Fruit fly (Drosophila melanogaster): Measurements from ENCODE around the gene BBIP1.

BBIP1 gene

dm6 chr3R:9404104-9404512 is at the start of gene BBIP1, which contains the start of the genes CG9356 and CG8135:
Gene BBIP1 (plus strand): TSS chr3R:9404385.
Gene CG9356 (minus strand): TSS chr3R:9404269.
Gene CG8135 (plus strand): TSS chr3R:9404385.
- TF ChIP-seq CG8478 (optimal IDR thresholded peaks at IDR 0.05) (no peak), pan (optimal IDR thresholded peaks at IDR 0.05) (no peak), Dll (optimal IDR thresholded peaks at IDR 0.05) (no peak), psq (optimal IDR thresholded peaks at IDR 0.05) (no peak), usp (GFP tag; optimal IDR thresholded peaks at IDR 0.05) (no peak)

dm6 chr3R:9355195-9355594 is 49.0 kb upstream of the BBIP1 start, which contains the start of gene CG43675:
Gene CG43675 (plus strand): TSS chr3R:9355495.
- TF ChIP-seq psq (optimal IDR thresholded peaks at IDR 0.05) (no peak), CG8478 (optimal IDR thresholded peaks at IDR 0.05) (no peak), EcR (GFP tag; optimal IDR thresholded peaks at IDR 0.05) (no peak), Dll (optimal IDR thresholded peaks at IDR 0.05) (no peak), pan (optimal IDR thresholded peaks at IDR 0.05) (no peak), usp (GFP tag; optimal IDR thresholded peaks at IDR 0.05) (no peak)

dm6 chr3R:9359393-9359792 is 44.8 kb upstream of the BBIP1 start:
- no peak for TF ChIP-seq Dll (optimal IDR thresholded peaks at IDR 0.05)
- no peak for TF ChIP-seq usp (GFP tag; optimal IDR thresholded peaks at IDR 0.05)
- TF ChIP-seq CG8478 (optimal IDR thresholded peaks at IDR 0.05), result no peak
- TF ChIP-seq EcR (GFP tag; optimal IDR thresholded peaks at IDR 0.05), result no peak
- TF ChIP-seq psq (optimal IDR thresholded peaks at IDR 0.05), result no peak
- TF ChIP-seq pan (optimal IDR thresholded peaks at IDR 0.05), result no peak

DNA sequence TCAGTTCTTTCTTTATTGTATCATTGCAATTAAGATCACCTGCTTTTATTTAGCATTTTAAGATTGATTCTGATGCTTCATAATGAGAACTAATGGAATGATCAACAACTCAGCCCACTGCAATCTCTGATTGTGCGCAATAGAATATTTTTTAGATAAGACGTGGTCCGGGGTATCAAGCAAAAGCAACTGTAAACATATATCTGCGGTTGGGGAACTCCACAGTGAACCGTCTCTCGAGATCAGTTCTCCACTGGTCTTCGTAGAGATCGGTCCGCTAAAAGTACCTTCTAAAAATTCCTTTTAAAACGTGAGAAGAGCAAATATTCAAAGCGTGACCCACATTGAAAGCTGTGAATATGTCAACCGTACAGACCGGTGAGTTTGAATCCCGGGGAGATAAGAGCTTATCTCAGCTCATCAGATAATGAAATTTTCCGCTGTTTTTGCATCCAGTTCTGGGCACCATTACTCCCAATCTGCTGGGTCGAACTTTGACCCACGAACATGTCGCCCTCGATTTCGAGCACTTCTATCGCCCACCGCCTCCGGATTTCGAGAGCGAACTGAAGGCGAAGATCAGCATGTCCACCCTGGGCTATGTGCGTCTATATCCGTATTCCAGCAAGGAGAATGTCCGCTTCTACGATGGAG is 41.0 kb upstream of the BBIP1 start, which contains the start of gene CG18473:
Gene CG18473, plus strand, starts transcription at position 240 of the 654 bp plus-strand sequence.
- TF ChIP-seq EcR (GFP tag; optimal IDR thresholded peaks at IDR 0.05), result no peak

dm6 chr3R:9365121-9365520 is 39.1 kb upstream of the BBIP1 start, which contains the start of gene Srr:
Gene Srr (plus strand): TSS chr3R:9365398.
- no peak for TF ChIP-seq EcR (GFP tag; optimal IDR thresholded peaks at IDR 0.05)
- TF ChIP-seq usp (GFP tag; optimal IDR thresholded peaks at IDR 0.05), result no peak
- no peak for TF ChIP-seq psq (optimal IDR thresholded peaks at IDR 0.05)
- TF ChIP-seq Dll (optimal IDR thresholded peaks at IDR 0.05), result no peak
- TF ChIP-seq pan (optimal IDR thresholded peaks at IDR 0.05), result no peak
- TF ChIP-seq CG8478 (optimal IDR thresholded peaks at IDR 0.05), result no peak

DNA sequence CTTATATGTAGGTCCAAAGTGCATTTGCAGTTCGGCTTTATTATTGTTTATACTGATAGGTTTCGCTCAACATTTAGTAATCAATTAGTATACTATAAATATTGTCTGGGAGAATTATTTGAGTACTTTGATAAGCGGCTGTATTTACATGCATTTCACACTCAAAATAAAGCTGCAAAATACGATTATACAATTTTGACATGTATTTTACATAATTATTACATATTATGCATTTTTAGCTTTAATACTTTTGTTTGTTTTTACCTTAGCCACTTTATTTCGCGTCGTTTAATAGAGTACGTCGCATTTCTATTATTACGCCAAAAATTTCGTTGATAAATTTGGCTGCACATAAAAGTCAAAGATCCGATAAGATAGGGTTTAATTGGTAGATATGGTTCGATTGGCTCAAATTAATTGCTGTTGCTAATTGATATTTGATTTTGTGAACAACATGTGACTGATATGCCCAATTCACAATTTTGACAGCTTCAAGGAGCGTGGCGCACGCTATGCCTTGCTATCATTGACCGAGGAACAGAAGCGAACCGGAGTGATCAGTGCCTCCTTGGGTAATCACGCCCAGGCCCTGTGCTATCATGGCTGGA is 38.2 kb upstream of the BBIP1 start:
- TF ChIP-seq psq (optimal IDR thresholded peaks at IDR 0.05) (no peak), pan (optimal IDR thresholded peaks at IDR 0.05) (no peak), EcR (GFP tag; optimal IDR thresholded peaks at IDR 0.05) (no peak), usp (GFP tag; optimal IDR thresholded peaks at IDR 0.05) (no peak), Dll (optimal IDR thresholded peaks at IDR 0.05) (no peak), CG8478 (optimal IDR thresholded peaks at IDR 0.05) (no peak)

DNA sequence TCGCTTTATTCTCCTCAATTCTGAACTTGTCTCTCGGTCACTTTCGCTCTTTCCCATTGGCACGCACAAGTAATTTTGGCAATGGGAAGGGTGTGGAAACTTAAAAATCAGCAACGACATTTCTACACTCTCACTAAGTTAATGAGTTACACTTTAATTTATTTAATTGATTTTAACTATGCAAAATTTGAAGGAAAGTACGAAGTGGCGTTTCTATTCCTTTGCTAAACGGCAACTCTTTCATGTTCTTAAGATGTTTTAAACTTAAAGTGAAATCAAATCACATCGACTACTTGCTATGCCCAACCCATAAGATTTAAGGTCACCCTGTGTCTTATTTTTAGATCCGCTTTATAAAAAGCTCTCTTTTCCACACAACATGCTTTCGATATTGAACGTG is 33.8 kb upstream of the BBIP1 start:
- TF ChIP-seq Dll (optimal IDR thresholded peaks at IDR 0.05) (no peak), usp (GFP tag; optimal IDR thresholded peaks at IDR 0.05) (no peak), CG8478 (optimal IDR thresholded peaks at IDR 0.05) (no peak), psq (optimal IDR thresholded peaks at IDR 0.05) (no peak), pan (optimal IDR thresholded peaks at IDR 0.05) (no peak), EcR (GFP tag; optimal IDR thresholded peaks at IDR 0.05) (no peak)

DNA sequence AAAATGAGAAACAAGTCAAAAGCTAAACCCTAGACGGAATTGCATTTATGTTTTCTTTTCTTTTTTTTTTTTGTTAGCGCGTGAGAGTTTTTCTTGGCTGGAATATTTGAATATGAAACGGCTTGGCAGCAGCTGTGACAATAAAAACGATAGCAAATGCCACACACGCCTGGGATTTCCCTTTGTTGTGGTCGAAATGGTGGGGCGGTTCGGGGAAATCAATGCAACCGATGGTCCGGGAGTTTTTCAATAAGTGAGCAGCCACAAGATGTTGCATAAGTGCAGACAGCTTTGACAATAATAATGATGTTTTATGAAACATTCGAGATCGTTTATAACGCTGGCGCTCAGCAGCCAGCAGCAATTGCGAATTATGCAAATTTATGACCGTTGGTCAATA is 27.4 kb upstream of the BBIP1 start:
- TF ChIP-seq psq (optimal IDR thresholded peaks at IDR 0.05), result no peak
- TF ChIP-seq EcR (GFP tag; optimal IDR thresholded peaks at IDR 0.05), result peak in 1 of 2 experiments; percentile 3
- TF ChIP-seq pan (optimal IDR thresholded peaks at IDR 0.05), result no peak
- TF ChIP-seq CG8478 (optimal IDR thresholded peaks at IDR 0.05), result no peak

- TF ChIP-seq psq (optimal IDR thresholded peaks at IDR 0.05) (no peak), CG8478 (optimal IDR thresholded peaks at IDR 0.05) (no peak), Dll (optimal IDR thresholded peaks at IDR 0.05) (peak; percentile 61), pan (optimal IDR thresholded peaks at IDR 0.05) (peak; percentile 64), usp (GFP tag; optimal IDR thresholded peaks at IDR 0.05) (no peak), EcR (GFP tag; optimal IDR thresholded peaks at IDR 0.05) (no peak)
Measured at dm6 chr3R:9378644-9379411, 25.4 kb upstream of the BBIP1 start.

- no peak for TF ChIP-seq CG8478 (optimal IDR thresholded peaks at IDR 0.05)
- TF ChIP-seq pan (optimal IDR thresholded peaks at IDR 0.05), result no peak
- TF ChIP-seq psq (optimal IDR thresholded peaks at IDR 0.05), result no peak
- TF ChIP-seq usp (GFP tag; optimal IDR thresholded peaks at IDR 0.05), result no peak
- TF ChIP-seq Dll (optimal IDR thresholded peaks at IDR 0.05), result no peak
Measured at dm6 chr3R:9380970-9381369, 23.2 kb upstream of the BBIP1 start.

DNA sequence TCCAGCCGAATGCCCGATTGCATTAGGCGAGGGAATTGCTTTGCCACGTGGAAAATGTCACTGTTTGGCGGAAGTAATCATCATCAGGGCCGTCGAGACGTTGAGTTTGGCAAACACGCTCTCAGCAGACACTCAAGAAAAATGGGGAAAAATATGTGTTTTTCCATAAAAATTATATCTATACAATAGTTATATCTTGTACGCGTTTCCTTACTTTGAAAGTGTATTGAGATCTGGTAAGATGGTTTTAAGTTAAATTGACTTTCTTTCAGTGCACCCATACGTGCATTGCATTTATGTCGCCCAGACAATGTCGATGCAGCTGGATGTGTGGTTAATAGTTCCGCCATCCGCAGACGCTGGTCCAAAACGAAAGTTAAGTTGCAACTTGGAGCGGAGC is 18.2 kb upstream of the BBIP1 start:
- TF ChIP-seq CG8478 (optimal IDR thresholded peaks at IDR 0.05) (no peak), psq (optimal IDR thresholded peaks at IDR 0.05) (no peak), pan (optimal IDR thresholded peaks at IDR 0.05) (no peak), usp (GFP tag; optimal IDR thresholded peaks at IDR 0.05) (no peak), EcR (GFP tag; optimal IDR thresholded peaks at IDR 0.05) (no peak), Dll (optimal IDR thresholded peaks at IDR 0.05) (no peak)

DNA sequence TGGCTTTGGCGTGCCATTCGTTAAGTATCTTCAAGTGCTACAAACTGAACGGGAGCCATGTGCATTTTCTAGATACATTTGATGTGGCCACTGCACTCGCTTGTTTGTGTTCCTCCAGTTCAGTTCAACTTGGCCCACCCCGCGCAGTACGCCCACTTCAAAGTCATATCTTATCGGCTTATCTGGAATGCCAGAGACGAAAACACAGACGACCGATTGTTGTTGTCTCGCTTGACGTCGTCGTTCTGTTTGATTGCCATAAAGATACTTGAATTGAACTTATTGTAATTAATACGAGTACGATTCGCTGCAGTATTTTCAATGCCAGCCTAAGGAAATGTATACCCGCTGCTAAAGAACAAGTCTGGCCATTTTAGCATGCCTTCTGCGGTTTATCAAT is 16.6 kb upstream of the BBIP1 start:
- TF ChIP-seq pan (optimal IDR thresholded peaks at IDR 0.05), result no peak
- TF ChIP-seq CG8478 (optimal IDR thresholded peaks at IDR 0.05), result no peak
- no peak for TF ChIP-seq Dll (optimal IDR thresholded peaks at IDR 0.05)
- no peak for TF ChIP-seq EcR (GFP tag; optimal IDR thresholded peaks at IDR 0.05)
- no peak for TF ChIP-seq usp (GFP tag; optimal IDR thresholded peaks at IDR 0.05)
- no peak for TF ChIP-seq psq (optimal IDR thresholded peaks at IDR 0.05)
